Fruit fly (Drosophila melanogaster): ENCODE results near the gene Rheb.

The Rheb gene

dm6 chr3R:5547464-5547943, 21.2 kb upstream of the Rheb start, which contains the start of gene CG2519 (continued):
- peak; percentile 44 for TF ChIP-seq CG8290 (GFP tag; optimal IDR thresholded peaks at IDR 0.05)
- no peak for TF ChIP-seq CG8290 (tag; optimal IDR thresholded peaks at IDR 0.05)
- peak; percentile 88 for TF ChIP-seq vnd (GFP tag; IDR thresholded peaks at IDR 0.05; ENCODE audit: partially characterized antibody)
- TF ChIP-seq Drgx (GFP tag; IDR thresholded peaks at IDR 0.05) = peak; percentile 4; the same call in 1 of the 2 replicates
- peak; percentile 73 for TF ChIP-seq mam (GFP tag; optimal IDR thresholded peaks at IDR 0.05)
- peak; percentile 96 for TF ChIP-seq Opbp (GFP tag; IDR thresholded peaks at IDR 0.05; ENCODE audit: partially characterized antibody)
- peak; percentile 91 for TF ChIP-seq sens (GFP tag)
- TF ChIP-seq CG7271 (tag; optimal IDR thresholded peaks at IDR 0.05) = no peak
- TF ChIP-seq tup (GFP tag; optimal IDR thresholded peaks at IDR 0.05) = peak; percentile 14
- peak; percentile 66 for TF ChIP-seq Max (GFP tag; optimal IDR thresholded peaks at IDR 0.05)
- TF ChIP-seq Hr39 (optimal IDR thresholded peaks at IDR 0.05) = no peak
- TF ChIP-seq ind (GFP tag; optimal IDR thresholded peaks at IDR 0.05) = peak; percentile 55
- TF ChIP-seq CG16813 (GFP tag; IDR thresholded peaks at IDR 0.05; ENCODE audit: partially characterized antibody) = peak; percentile 95
- no peak for TF ChIP-seq CG10431 (GFP tag; optimal IDR thresholded peaks at IDR 0.05)
- peak; percentile 49; the same call in 1 of the 2 replicates for TF ChIP-seq CG14014 (GFP tag; IDR thresholded peaks at IDR 0.05)
- peak; percentile 98 for TF ChIP-seq amos (GFP tag; IDR thresholded peaks at IDR 0.05; ENCODE audit: partially characterized antibody)
- TF ChIP-seq run (tag; optimal IDR thresholded peaks at IDR 0.05) = no peak
- TF ChIP-seq vfl (GFP tag; optimal IDR thresholded peaks at IDR 0.05) = peak; percentile 60
- peak; percentile 47 for TF ChIP-seq emc (GFP tag; optimal IDR thresholded peaks at IDR 0.05)
- TF ChIP-seq az2 (GFP tag; optimal IDR thresholded peaks at IDR 0.05) = peak; percentile 45
- TF ChIP-seq CG18599 (GFP tag; optimal IDR thresholded peaks at IDR 0.05) = no peak
- TF ChIP-seq trem (tag; optimal IDR thresholded peaks at IDR 0.05) = peak; percentile 55
- peak; percentile 15 for TF ChIP-seq CG6683 (GFP tag; optimal IDR thresholded peaks at IDR 0.05)
- no peak for TF ChIP-seq CG7839 (tag; optimal IDR thresholded peaks at IDR 0.05)
- TF ChIP-seq CG10321 (GFP tag; IDR thresholded peaks at IDR 0.05) = no peak
- no peak for TF ChIP-seq CG3065 (GFP tag; optimal IDR thresholded peaks at IDR 0.05)
- peak; percentile 3 for TF ChIP-seq CG8089 (GFP tag; optimal IDR thresholded peaks at IDR 0.05)
- peak; percentile 70 for TF ChIP-seq HmgZ (tag; optimal IDR thresholded peaks at IDR 0.05)
- TF ChIP-seq MBD-R2 (GFP tag; IDR thresholded peaks at IDR 0.05) = peak; percentile 85
- peak; percentile 34; the same call in 1 of the 2 replicates for TF ChIP-seq CG10959 (GFP tag; IDR thresholded peaks at IDR 0.05)
- TF ChIP-seq CG8281 (tag; optimal IDR thresholded peaks at IDR 0.05) = peak; percentile 8
- TF ChIP-seq Trl (optimal IDR thresholded peaks at IDR 0.05) = no peak
- peak; percentile 61 for TF ChIP-seq Trl (GFP tag; optimal IDR thresholded peaks at IDR 0.05)
- peak; percentile 45 for TF ChIP-seq CG8944 (GFP tag; optimal IDR thresholded peaks at IDR 0.05)
- no peak for TF ChIP-seq CG6654 (GFP tag; optimal IDR thresholded peaks at IDR 0.05)
- peak; percentile 56 for TF ChIP-seq pb (GFP tag; optimal IDR thresholded peaks at IDR 0.05)
- TF ChIP-seq CG42726 (GFP tag; IDR thresholded peaks at IDR 0.05; ENCODE audit: partially characterized antibody) = peak; percentile 94
- no peak; the same call in 2 of the 3 replicates for TF ChIP-seq CG2199 (GFP tag; IDR thresholded peaks at IDR 0.05)
- TF ChIP-seq sisA (GFP tag; IDR thresholded peaks at IDR 0.05) = peak; percentile 55
- peak; percentile 79 for TF ChIP-seq CG30020 (tag; optimal IDR thresholded peaks at IDR 0.05)
- TF ChIP-seq CG8924 (tag; optimal IDR thresholded peaks at IDR 0.05) = peak; percentile 76
- no peak for TF ChIP-seq Asciz (GFP tag; optimal IDR thresholded peaks at IDR 0.05)
- TF ChIP-seq al (GFP tag; IDR thresholded peaks at IDR 0.05) = peak; percentile 42; the same call in 1 of the 2 replicates
- 0 out of 2 replicates have a peak, but pooled peaks have one; percentile 9 for TF ChIP-seq Awh (GFP tag; IDR thresholded peaks at IDR 0.05)
- TF ChIP-seq bbx (GFP tag; IDR thresholded peaks at IDR 0.05; ENCODE audit: partially characterized antibody) = peak; percentile 98
- peak; percentile 61; the same call in 2 of the 3 replicates for TF ChIP-seq ase (GFP tag; IDR thresholded peaks at IDR 0.05)
- TF ChIP-seq caup (GFP tag; optimal IDR thresholded peaks at IDR 0.05; ENCODE audit: severe bottlenecking) = no peak
- no peak for TF ChIP-seq bsh (GFP tag; optimal IDR thresholded peaks at IDR 0.05)
- TF ChIP-seq Xrp1 (GFP tag; IDR thresholded peaks at IDR 0.05) = peak; percentile 67; the same call in 1 of the 2 replicates
- TF ChIP-seq inv (GFP tag; IDR thresholded peaks at IDR 0.05; ENCODE audit: partially characterized antibody) = peak; percentile 91
- TF ChIP-seq CG13424 (tag; optimal IDR thresholded peaks at IDR 0.05) = peak; percentile 61
